Fruit fly (Drosophila melanogaster): ENCODE measurements around the gene Brd8.

DNA sequence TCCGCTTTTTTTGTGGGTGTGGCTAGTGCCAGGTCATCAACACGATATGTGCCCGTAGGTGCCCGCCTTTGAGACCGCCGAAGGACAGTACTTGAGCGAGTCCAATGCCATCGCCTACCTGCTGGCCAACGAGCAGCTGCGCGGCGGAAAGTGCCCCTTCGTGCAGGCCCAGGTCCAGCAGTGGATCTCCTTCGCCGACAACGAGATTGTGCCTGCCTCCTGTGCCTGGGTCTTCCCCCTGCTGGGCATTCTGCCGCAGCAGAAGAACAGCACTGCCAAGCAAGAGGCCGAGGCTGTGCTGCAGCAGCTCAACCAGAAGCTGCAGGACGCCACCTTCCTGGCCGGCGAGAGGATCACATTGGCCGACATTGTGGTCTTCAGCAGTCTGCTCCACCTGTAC lies 2.7 kb upstream of the Brd8 start:
- TF ChIP-seq CG8478 (optimal IDR thresholded peaks at IDR 0.05) (no peak), CTCF (optimal IDR thresholded peaks at IDR 0.05) (no peak)
